Fruit fly (Drosophila melanogaster): ENCODE results near the gene vir-1.

vir-1 gene

dm6 chr2L:12413899-12414298 is 9.3 kb downstream of the vir-1 start:
- no peak for TF ChIP-seq Dif (GFP tag; optimal IDR thresholded peaks at IDR 0.05; ENCODE audit: partially characterized antibody)
- no peak for TF ChIP-seq Myc (optimal IDR thresholded peaks at IDR 0.05)
- no peak for TF ChIP-seq woc (GFP tag; optimal IDR thresholded peaks at IDR 0.05)
- TF ChIP-seq Sp1 (GFP tag; optimal IDR thresholded peaks at IDR 0.05) = no peak
- no peak for TF ChIP-seq Hr78 (GFP tag; optimal IDR thresholded peaks at IDR 0.05)
- no peak for TF ChIP-seq h (GFP tag; optimal IDR thresholded peaks at IDR 0.05)
- no peak for TF ChIP-seq Vsx2 (GFP tag; optimal IDR thresholded peaks at IDR 0.05; ENCODE audit: partially characterized antibody)
- TF ChIP-seq psq (GFP tag; optimal IDR thresholded peaks at IDR 0.05) = no peak
- TF ChIP-seq brk (GFP tag; optimal IDR thresholded peaks at IDR 0.05) = no peak

- TF ChIP-seq dmrt93B (GFP tag; optimal IDR thresholded peaks at IDR 0.05) (no peak), GATAd (GFP tag; optimal IDR thresholded peaks at IDR 0.05) (no peak), Mio (GFP tag; optimal IDR thresholded peaks at IDR 0.05) (no peak), Abd-B (GFP tag; optimal IDR thresholded peaks at IDR 0.05) (no peak), fru (GFP tag; optimal IDR thresholded peaks at IDR 0.05) (no peak), CG9705 (GFP tag; optimal IDR thresholded peaks at IDR 0.05) (no peak), h (GFP tag; optimal IDR thresholded peaks at IDR 0.05) (no peak), Vsx2 (GFP tag; optimal IDR thresholded peaks at IDR 0.05; ENCODE audit: partially characterized antibody) (no peak), sage (GFP tag; optimal IDR thresholded peaks at IDR 0.05) (no peak), dl (GFP tag; optimal IDR thresholded peaks at IDR 0.05; ENCODE audit: insufficient read depth in 1 of 2, partially characterized antibody in 2 of 2) (no peak), N (GFP tag; optimal IDR thresholded peaks at IDR 0.05) (no peak), pan (optimal IDR thresholded peaks at IDR 0.05) (no peak), usp (GFP tag; optimal IDR thresholded peaks at IDR 0.05) (no peak), dsf (GFP tag; optimal IDR thresholded peaks at IDR 0.05; ENCODE audit: borderline replicate concordance) (no peak), CrebA (GFP tag; optimal IDR thresholded peaks at IDR 0.05; ENCODE audit: borderline replicate concordance) (no peak)
Measured at dm6 chr2L:12410679-12411078, 12.6 kb downstream of the vir-1 start.

dm6 chr2L:12404555-12405077 is 18.6 kb downstream of the vir-1 start:
- TF ChIP-seq brk (GFP tag; optimal IDR thresholded peaks at IDR 0.05) (no peak), h (GFP tag; optimal IDR thresholded peaks at IDR 0.05) (no peak), CG9705 (GFP tag; optimal IDR thresholded peaks at IDR 0.05) (no peak), Rel (GFP tag; optimal IDR thresholded peaks at IDR 0.05) (no peak), Rel (tag; optimal IDR thresholded peaks at IDR 0.05) (no peak)

dm6 chr2L:12397974-12398373 is 25.3 kb downstream of the vir-1 start, which contains the start of gene Pkd2:
Gene Pkd2 (plus strand): TSS chr2L:12398274.
- no peak for TF ChIP-seq Myc (optimal IDR thresholded peaks at IDR 0.05)
- TF ChIP-seq lola (GFP tag; optimal IDR thresholded peaks at IDR 0.05) = no peak
- no peak for TF ChIP-seq foxo (GFP tag; optimal IDR thresholded peaks at IDR 0.05)

- TF ChIP-seq pan (optimal IDR thresholded peaks at IDR 0.05) = no peak
- no peak for TF ChIP-seq Hr78 (GFP tag; optimal IDR thresholded peaks at IDR 0.05)
- TF ChIP-seq dmrt93B (GFP tag; optimal IDR thresholded peaks at IDR 0.05) = no peak
- TF ChIP-seq Hnf4 (GFP tag; optimal IDR thresholded peaks at IDR 0.05) = no peak
- TF ChIP-seq rgr (GFP tag; optimal IDR thresholded peaks at IDR 0.05) = no peak
- no peak for TF ChIP-seq Hr83 (GFP tag; optimal IDR thresholded peaks at IDR 0.05; ENCODE audit: poor library complexity, severe bottlenecking)
- no peak for TF ChIP-seq Dif (GFP tag; optimal IDR thresholded peaks at IDR 0.05; ENCODE audit: partially characterized antibody)
- no peak for TF ChIP-seq Rel (GFP tag; optimal IDR thresholded peaks at IDR 0.05)
- TF ChIP-seq Rel (tag; optimal IDR thresholded peaks at IDR 0.05) = no peak
- no peak for TF ChIP-seq Mio (GFP tag; optimal IDR thresholded peaks at IDR 0.05)
- no peak for TF ChIP-seq GATAd (GFP tag; optimal IDR thresholded peaks at IDR 0.05)
- no peak for TF ChIP-seq Abd-B (GFP tag; optimal IDR thresholded peaks at IDR 0.05)
- no peak for TF ChIP-seq ey (GFP tag; optimal IDR thresholded peaks at IDR 0.05)
- TF ChIP-seq br (GFP tag; optimal IDR thresholded peaks at IDR 0.05) = no peak
- TF ChIP-seq fru (GFP tag; optimal IDR thresholded peaks at IDR 0.05) = no peak
- no peak for TF ChIP-seq lola (GFP tag; optimal IDR thresholded peaks at IDR 0.05)
Measured at dm6 chr2L:12392406-12392805, 30.8 kb downstream of the vir-1 start.

All from whole organism, wandering third instar larva.